Worm (Caenorhabditis elegans) whole organism, midembryonic: Measurements from ENCODE around the gene ife-2.

Experiments used
- cog-1 ChIP-seq: sonication (generic microtip); optimal IDR thresholded peaks from 2 replicates; lab custom pipeline; 2016; ENCODE audit warnings: missing genetic modification characterization, missing compliant biosample characterization
- flt-1 ChIP-seq: fragments of 200-800 bp; sonication (Bioruptor generic); IDR thresholded peaks from 2 replicates; pipeline ENCODE4 v1.3.6; 2022; ENCODE audit warnings: missing genetic modification characterization, missing compliant biosample characterization
- klf-2 ChIP-seq: fragments of 200-800 bp; sonication (Bioruptor generic); conservative IDR thresholded peaks from 2 replicates; pipeline ENCODE4 v1.3.6; 2022; ENCODE audit warnings: missing genetic modification reagents, missing genetic modification characterization, missing compliant biosample characterization
- ztf-23 ChIP-seq: fragments of 200-800 bp; sonication (Bioruptor generic); IDR thresholded peaks from 2 replicates; pipeline ENCODE4 v1.3.6; 2022; ENCODE audit warnings: missing genetic modification reagents, missing genetic modification characterization, missing compliant biosample characterization

- no peak for TF ChIP-seq klf-2 (GFP tag; lab: Robert Waterston, UW)
- no peak for TF ChIP-seq flt-1 (GFP tag; lab: Robert Waterston, UW)
- TF ChIP-seq cog-1 (tag; lab: Kevin White, UChicago), result no peak
- TF ChIP-seq ztf-23 (GFP tag; lab: Robert Waterston, UW), result no peak
Observed at ce11 chrX:421785-422657, 39.5 kb upstream of the ife-2 start.
